Fruit fly (Drosophila melanogaster) whole organism, adult: ENCODE measurements around the gene CG16904.

Experiments used
- CG1620 ChIP-seq: fragments of 200-800 bp; sonication (Bioruptor generic); optimal IDR thresholded peaks from 2 replicates; lab custom pipeline; 2016; ENCODE audit warnings: missing biosample characterization, missing genetic modification characterization
- CG5204 ChIP-seq: fragments of 200-800 bp; sonication (Bioruptor generic); optimal IDR thresholded peaks from 2 replicates; lab custom pipeline; 2016; ENCODE audit warnings: missing biosample characterization, missing genetic modification characterization
- CG7045 ChIP-seq: fragments of 200-800 bp; sonication (Bioruptor generic); optimal IDR thresholded peaks from 2 replicates; lab custom pipeline; 2017; ENCODE audit warnings: missing biosample characterization, mild to moderate bottlenecking, missing genetic modification characterization
- Clk ChIP-seq: fragments of 200-800 bp; sonication (Bioruptor generic); optimal IDR thresholded peaks from 2 replicates; lab custom pipeline; 2017; ENCODE audit warnings: missing biosample characterization, missing genetic modification characterization
- Hr96 ChIP-seq: fragments of 200-800 bp; sonication (Bioruptor generic); optimal IDR thresholded peaks from 2 replicates; lab custom pipeline; 2016; ENCODE audit warnings: missing biosample characterization, missing genetic modification characterization
- cic ChIP-seq: fragments of 200-800 bp; sonication (Bioruptor generic); optimal IDR thresholded peaks from 2 replicates; lab custom pipeline; 2017; ENCODE audit warnings: missing biosample characterization, mild to moderate bottlenecking, missing genetic modification characterization, moderate library complexity
- ovo ChIP-seq: fragments of 200-800 bp; sonication (Bioruptor generic); optimal IDR thresholded peaks from 2 replicates; lab custom pipeline; 2016; ENCODE audit warnings: missing biosample characterization, missing genetic modification characterization

DNA sequence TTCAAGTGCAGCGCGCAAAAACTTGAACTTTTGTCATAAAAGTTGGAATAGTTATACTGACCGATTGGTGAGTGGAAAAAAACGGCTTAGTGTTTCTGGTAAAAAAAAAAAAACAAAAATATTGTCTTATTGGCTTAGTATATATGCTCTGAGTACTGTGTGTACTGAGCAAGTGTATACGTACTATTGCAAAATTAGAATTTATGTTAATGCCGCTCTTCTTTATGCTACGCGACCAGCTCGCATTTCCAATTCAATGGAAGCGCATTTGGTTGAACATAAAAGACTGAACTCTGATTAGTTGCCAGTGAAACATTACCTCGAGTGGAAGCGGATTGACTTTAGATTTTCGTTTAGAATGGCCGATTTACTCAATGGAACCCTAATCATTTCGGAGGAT is 4.3 kb downstream of the CG16904 start, which contains the start of gene CG8534:
- TF ChIP-seq ovo (GFP tag; lab: Kevin White, UChicago) = no peak
- no peak for TF ChIP-seq CG7045 (GFP tag; lab: Kevin White, UChicago)
- TF ChIP-seq cic (GFP tag; lab: Kevin White, UChicago) = no peak
- TF ChIP-seq CG5204 = no peak
- no peak for TF ChIP-seq CG1620 (GFP tag; lab: Kevin White, UChicago)
- TF ChIP-seq Clk = no peak
- no peak for TF ChIP-seq Hr96 (GFP tag; lab: Kevin White, UChicago)
